Worm (Caenorhabditis elegans) whole organism, late embryonic: ENCODE data around the gene srx-26.

Source experiments
- C08G9.2 ChIP-seq: sonication (generic microtip); optimal IDR thresholded peaks from 2 replicates; lab custom pipeline; 2016; ENCODE audit warnings: mild to moderate bottlenecking, missing genetic modification characterization, moderate library complexity, missing compliant biosample characterization
- elt-2 ChIP-seq: sonication (generic microtip); optimal IDR thresholded peaks from 2 replicates; lab custom pipeline; 2016; ENCODE audit warnings: missing genetic modification reagents, missing genetic modification characterization, missing compliant biosample characterization
- ets-4 ChIP-seq: sonication (generic microtip); optimal IDR thresholded peaks from 2 replicates; lab custom pipeline; 2016; ENCODE audit warnings: missing genetic modification characterization, missing compliant biosample characterization
- fkh-10 ChIP-seq: fragments of 150-350 bp; optimal IDR thresholded peaks from 2 replicates; lab custom pipeline; 2014; ENCODE audit warnings: missing biosample characterization, missing genetic modification reagents, missing genetic modification characterization
- hlh-6 ChIP-seq: sonication (generic microtip); optimal IDR thresholded peaks from 2 replicates; lab custom pipeline; 2016; ENCODE audit warnings: missing genotype, missing genetic modification characterization, missing compliant biosample characterization
- madf-2 ChIP-seq: sonication (generic microtip); optimal IDR thresholded peaks from 2 replicates; lab custom pipeline; 2017; ENCODE audit warnings: missing genetic modification characterization, missing compliant biosample characterization
- nhr-11 ChIP-seq: fragments of 150-350 bp; optimal IDR thresholded peaks from 2 replicates; lab custom pipeline; 2014; ENCODE audit warnings: missing biosample characterization, missing genetic modification characterization
- odd-2 ChIP-seq: sonication (generic microtip); optimal IDR thresholded peaks from 2 replicates; lab custom pipeline; 2017; ENCODE audit warnings: antibody characterized with exemption, mild to moderate bottlenecking, missing genetic modification characterization, missing compliant biosample characterization
- pros-1 ChIP-seq: fragments of 150-350 bp; optimal IDR thresholded peaks from 2 replicates; lab custom pipeline; 2014; ENCODE audit warnings: missing biosample characterization, missing genetic modification reagents, missing genetic modification characterization
- sox-4 ChIP-seq: sonication (generic microtip); optimal IDR thresholded peaks from 2 replicates; lab custom pipeline; 2017; ENCODE audit warnings: mild to moderate bottlenecking, missing genetic modification characterization, inconsistent platforms, missing compliant biosample characterization
- tbx-2 ChIP-seq: sonication (generic microtip); optimal IDR thresholded peaks from 2 replicates; lab custom pipeline; 2016; ENCODE audit warnings: missing genetic modification characterization, missing compliant biosample characterization

- TF ChIP-seq pros-1 (no peak), tbx-2 (tag; lab: Kevin White, UChicago) (no peak), nhr-11 (tag; lab: Kevin White, UChicago) (no peak), elt-2 (no peak), hlh-6 (tag; lab: Kevin White, UChicago) (no peak), fkh-10 (GFP tag; lab: Kevin White, UChicago) (no peak), odd-2 (tag; lab: Kevin White, UChicago) (no peak), C08G9.2 (tag; lab: Kevin White, UChicago) (no peak), ets-4 (tag; lab: Kevin White, UChicago) (no peak), madf-2 (tag; lab: Kevin White, UChicago) (no peak), sox-4 (no peak)
These were observed 2.9 kb downstream of the srx-26 start, which contains the start of gene srx-24 for ce11 chrV:2750006-2750405.
